Worm (Caenorhabditis elegans) whole organism, late embryonic: Measurements from ENCODE around the gene egl-27.

Source experiments
- C38D4.7 ChIP-seq: fragments of 200-800 bp; sonication (Bioruptor generic); optimal IDR thresholded peaks from 2 replicates; lab custom pipeline; 2018; ENCODE audit warnings: mild to moderate bottlenecking, missing genetic modification characterization, moderate library complexity, missing compliant biosample characterization
- F13H6.1 ChIP-seq: sonication (generic microtip); optimal IDR thresholded peaks from 2 replicates; lab custom pipeline; 2016; ENCODE audit warnings: missing genetic modification characterization, missing compliant biosample characterization
- K09A11.1 ChIP-seq: sonication (generic microtip); optimal IDR thresholded peaks from 2 replicates; lab custom pipeline; 2017; ENCODE audit warnings: antibody characterized with exemption, mild to moderate bottlenecking, missing genetic modification characterization, missing compliant biosample characterization; ENCODE audit not compliant: insufficient read depth
- T23F11.4 ChIP-seq: fragments of 200-800 bp; sonication (Bioruptor generic); optimal IDR thresholded peaks from 2 replicates; lab custom pipeline; 2018; ENCODE audit warnings: mild to moderate bottlenecking, missing genetic modification characterization, missing compliant biosample characterization
- Y22D7AL.16 ChIP-seq: sonication (generic microtip); optimal IDR thresholded peaks from 2 replicates; lab custom pipeline; 2016; ENCODE audit warnings: missing genetic modification characterization, missing compliant biosample characterization
- ahr-1 ChIP-seq: sonication (generic microtip); optimal IDR thresholded peaks from 2 replicates; lab custom pipeline; 2016; ENCODE audit warnings: missing genetic modification characterization, missing compliant biosample characterization
- ama-1 ChIP-seq: fragments of 150-350 bp; optimal IDR thresholded peaks from 2 replicates; lab custom pipeline; 2014
- ceh-14 ChIP-seq: sonication (generic microtip); optimal IDR thresholded peaks from 2 replicates; lab custom pipeline; 2016; ENCODE audit warnings: missing genotype, missing genetic modification characterization, missing compliant biosample characterization
- ceh-19 ChIP-seq: fragments of 200-800 bp; sonication (Bioruptor generic); optimal IDR thresholded peaks from 2 replicates; lab custom pipeline; 2018; ENCODE audit warnings: mild to moderate bottlenecking, missing genetic modification characterization, missing compliant biosample characterization
- ceh-2 ChIP-seq: sonication (generic microtip); optimal IDR thresholded peaks from 2 replicates; lab custom pipeline; 2016; ENCODE audit warnings: missing genotype, missing genetic modification characterization, missing compliant biosample characterization
- ceh-22 ChIP-seq: sonication (generic microtip); optimal IDR thresholded peaks from 2 replicates; lab custom pipeline; 2017; ENCODE audit warnings: missing biosample characterization, missing genetic modification characterization
- ceh-31 ChIP-seq: sonication (generic microtip); optimal IDR thresholded peaks from 2 replicates; lab custom pipeline; 2016; ENCODE audit warnings: missing genetic modification characterization, missing compliant biosample characterization
- ceh-6 ChIP-seq: fragments of 200-800 bp; sonication (Bioruptor generic); optimal IDR thresholded peaks from 2 replicates; lab custom pipeline; 2018; ENCODE audit warnings: mild to moderate bottlenecking, missing genetic modification characterization, missing compliant biosample characterization
- ceh-9 ChIP-seq: sonication (generic microtip); optimal IDR thresholded peaks from 2 replicates; lab custom pipeline; 2016; ENCODE audit warnings: mild to moderate bottlenecking, missing genetic modification characterization, inconsistent platforms, missing compliant biosample characterization
- che-1 ChIP-seq: sonication (generic microtip); optimal IDR thresholded peaks from 2 replicates; lab custom pipeline; 2016; ENCODE audit warnings: mild to moderate bottlenecking, missing genetic modification characterization, missing compliant biosample characterization
- elt-4 ChIP-seq: sonication (generic microtip); optimal IDR thresholded peaks from 2 replicates; lab custom pipeline; 2016; ENCODE audit warnings: missing genetic modification characterization, missing compliant biosample characterization
- fkh-10 ChIP-seq: fragments of 150-350 bp; optimal IDR thresholded peaks from 2 replicates; lab custom pipeline; 2014; ENCODE audit warnings: missing biosample characterization, missing genetic modification reagents, missing genetic modification characterization
- fkh-6 ChIP-seq: sonication (generic microtip); optimal IDR thresholded peaks from 2 replicates; lab custom pipeline; 2016; ENCODE audit warnings: missing genetic modification characterization, missing compliant biosample characterization
- gmeb-2 ChIP-seq: sonication (generic microtip); optimal IDR thresholded peaks from 2 replicates; lab custom pipeline; 2016; ENCODE audit warnings: missing genetic modification characterization, inconsistent platforms, missing compliant biosample characterization
- hlh-13 ChIP-seq: fragments of 200-800 bp; sonication (Bioruptor generic); optimal IDR thresholded peaks from 2 replicates; lab custom pipeline; 2018; ENCODE audit warnings: mild to moderate bottlenecking, missing genetic modification characterization, missing compliant biosample characterization
- hlh-30 ChIP-seq: sonication (generic microtip); optimal IDR thresholded peaks from 2 replicates; lab custom pipeline; 2017; ENCODE audit warnings: antibody characterized with exemption, missing genetic modification characterization, missing compliant biosample characterization; ENCODE audit not compliant: insufficient read depth
- hlh-8 ChIP-seq: sonication (generic microtip); optimal IDR thresholded peaks from 2 replicates; lab custom pipeline; 2016; ENCODE audit warnings: missing genotype, missing genetic modification characterization, missing compliant biosample characterization
- lim-6 ChIP-seq: sonication (generic microtip); optimal IDR thresholded peaks from 2 replicates; lab custom pipeline; 2016; ENCODE audit warnings: missing genetic modification characterization, missing compliant biosample characterization
- lin-11 ChIP-seq: fragments of 200-800 bp; sonication (Bioruptor generic); optimal IDR thresholded peaks from 2 replicates; lab custom pipeline; 2018; ENCODE audit warnings: mild to moderate bottlenecking, missing genetic modification characterization, missing compliant biosample characterization
- madf-2 ChIP-seq: sonication (generic microtip); optimal IDR thresholded peaks from 2 replicates; lab custom pipeline; 2017; ENCODE audit warnings: missing genetic modification characterization, missing compliant biosample characterization
- mec-3 ChIP-seq: sonication (generic microtip); optimal IDR thresholded peaks from 2 replicates; lab custom pipeline; 2016; ENCODE audit warnings: borderline replicate concordance, missing genetic modification characterization, missing compliant biosample characterization
- nfya-1 ChIP-seq: sonication (generic microtip); optimal IDR thresholded peaks from 2 replicates; lab custom pipeline; 2017; ENCODE audit warnings: missing genetic modification characterization, mild to moderate bottlenecking, missing compliant biosample characterization, antibody characterized with exemption, moderate library complexity
- nhr-11 ChIP-seq: fragments of 150-350 bp; optimal IDR thresholded peaks from 2 replicates; lab custom pipeline; 2014; ENCODE audit warnings: missing biosample characterization, missing genetic modification characterization
- nhr-232 ChIP-seq: sonication (generic microtip); optimal IDR thresholded peaks from 2 replicates; lab custom pipeline; 2016; ENCODE audit warnings: missing genetic modification characterization, missing compliant biosample characterization
- npax-4 ChIP-seq: sonication (generic microtip); optimal IDR thresholded peaks from 2 replicates; lab custom pipeline; 2016; ENCODE audit warnings: missing genetic modification characterization, missing compliant biosample characterization
- odd-2 ChIP-seq: sonication (generic microtip); optimal IDR thresholded peaks from 2 replicates; lab custom pipeline; 2017; ENCODE audit warnings: antibody characterized with exemption, mild to moderate bottlenecking, missing genetic modification characterization, missing compliant biosample characterization
- pag-3 ChIP-seq: sonication (generic microtip); optimal IDR thresholded peaks from 2 replicates; lab custom pipeline; 2016; ENCODE audit warnings: missing compliant biosample characterization, missing genetic modification characterization, borderline replicate concordance
- pha-2 ChIP-seq: sonication (generic microtip); optimal IDR thresholded peaks from 2 replicates; lab custom pipeline; 2017; ENCODE audit warnings: mild to moderate bottlenecking, missing genetic modification characterization, missing compliant biosample characterization
- pha-4 ChIP-seq: fragments of 150-350 bp; optimal IDR thresholded peaks from 2 replicates; lab custom pipeline; 2018; ENCODE audit warnings: missing biosample characterization, missing genetic modification reagents, missing genetic modification characterization
- pqm-1 ChIP-seq: sonication (generic microtip); optimal IDR thresholded peaks from 2 replicates; lab custom pipeline; 2016; ENCODE audit warnings: missing genetic modification characterization, missing compliant biosample characterization
- pros-1 ChIP-seq: fragments of 150-350 bp; optimal IDR thresholded peaks from 2 replicates; lab custom pipeline; 2014; ENCODE audit warnings: missing biosample characterization, missing genetic modification reagents, missing genetic modification characterization
- sdc-2 ChIP-seq: sonication (generic microtip); optimal IDR thresholded peaks from 2 replicates; lab custom pipeline; 2016; ENCODE audit warnings: missing genotype, missing genetic modification characterization, missing compliant biosample characterization
- sox-2 ChIP-seq: fragments of 200-800 bp; sonication (Bioruptor generic); IDR thresholded peaks from 2 replicates; pipeline ENCODE4 v1.3.6; 2022; ENCODE audit warnings: missing genetic modification reagents, missing genetic modification characterization, missing compliant biosample characterization
- sox-4 ChIP-seq: sonication (generic microtip); optimal IDR thresholded peaks from 2 replicates; lab custom pipeline; 2017; ENCODE audit warnings: mild to moderate bottlenecking, missing genetic modification characterization, inconsistent platforms, missing compliant biosample characterization
- syd-9 ChIP-seq: sonication (generic microtip); optimal IDR thresholded peaks from 2 replicates; lab custom pipeline; 2016; ENCODE audit warnings: mild to moderate bottlenecking, missing genetic modification characterization, moderate library complexity, missing compliant biosample characterization
- tbx-2 ChIP-seq: sonication (generic microtip); optimal IDR thresholded peaks from 2 replicates; lab custom pipeline; 2016; ENCODE audit warnings: missing genetic modification characterization, missing compliant biosample characterization
- ttx-3 ChIP-seq: sonication (generic microtip); optimal IDR thresholded peaks from 2 replicates; lab custom pipeline; 2016; ENCODE audit warnings: missing genetic modification reagents, missing genetic modification characterization, missing compliant biosample characterization
- unc-3 ChIP-seq, 2 experiments: fragments of 200-800 bp in 1 of 2; sonication (Bioruptor generic) in 1 of 2; sonication (generic microtip) in 1 of 2; conservative IDR thresholded peaks in 1 of 2; optimal IDR thresholded peaks in 1 of 2; 2 replicates each; pipeline versions ENCODE4 v1.3.6 to Lab custom; 2016 to 2022; ENCODE audit warnings: missing compliant biosample characterization in 2 of 2, missing genetic modification characterization in 2 of 2, missing genetic modification reagents in 1 of 2
- unc-42 ChIP-seq: sonication (generic microtip); optimal IDR thresholded peaks from 2 replicates; lab custom pipeline; 2016; ENCODE audit warnings: missing genotype, missing genetic modification characterization, missing compliant biosample characterization
- unc-55 ChIP-seq: sonication (generic microtip); optimal IDR thresholded peaks from 2 replicates; lab custom pipeline; 2017; ENCODE audit warnings: missing biosample characterization, missing genetic modification reagents, missing genetic modification characterization
- ztf-16 ChIP-seq: sonication (generic microtip); optimal IDR thresholded peaks from 2 replicates; lab custom pipeline; 2017; ENCODE audit warnings: missing genetic modification characterization, missing compliant biosample characterization

Gene egl-27

DNA sequence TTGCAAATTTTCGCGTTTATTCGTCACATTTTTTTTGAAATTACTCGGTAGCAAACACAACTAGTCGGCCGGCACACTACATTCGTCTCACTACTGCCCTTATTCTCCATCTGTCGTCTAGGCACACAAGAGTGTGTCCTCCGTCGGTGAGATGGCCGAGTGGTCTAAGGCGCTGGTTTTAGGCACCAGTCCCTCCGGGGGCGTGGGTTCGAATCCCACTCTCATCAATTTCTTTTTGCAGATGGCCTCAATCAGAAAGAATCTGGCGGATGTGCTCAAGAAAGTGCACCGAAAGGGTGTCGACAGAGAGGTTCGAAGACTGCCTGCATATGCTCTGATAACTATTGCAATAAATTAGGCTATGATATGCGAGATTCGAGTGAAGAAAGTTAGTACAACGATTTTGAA, 18.3 kb downstream of the egl-27 start (continued):
- TF ChIP-seq gmeb-2 (peak; percentile 71), hlh-13 (GFP tag; lab: Kevin White, UChicago) (peak; percentile 68), ceh-9 (tag; lab: Kevin White, UChicago) (peak; percentile 73), ceh-6 (GFP tag; lab: Kevin White, UChicago) (peak; percentile 91), ama-1 (lab: Kevin White, UChicago) (peak; percentile 41), sdc-2 (tag; lab: Kevin White, UChicago) (peak; percentile 72), Y22D7AL.16 (peak; percentile 68), pha-4 (tag; lab: Kevin White, UChicago) (no peak), ztf-16 (tag; lab: Kevin White, UChicago) (peak; percentile 82), ceh-2 (peak; percentile 42), elt-4 (tag; lab: Kevin White, UChicago) (no peak), nhr-11 (tag; lab: Kevin White, UChicago) (no peak), ttx-3 (tag; lab: Kevin White, UChicago) (peak; percentile 85), unc-55 (GFP tag; lab: Kevin White, UChicago) (peak; percentile 14), hlh-30 (tag; lab: Kevin White, UChicago) (peak; percentile 29), npax-4 (peak; percentile 40), sox-2 (peak; percentile 78), ahr-1 (tag; lab: Kevin White, UChicago) (peak; percentile 66), pag-3 (tag; lab: Kevin White, UChicago) (no peak), syd-9 (peak; percentile 67), che-1 (tag; lab: Kevin White, UChicago) (peak; percentile 75), fkh-10 (GFP tag; lab: Kevin White, UChicago) (peak; percentile 66)

DNA sequence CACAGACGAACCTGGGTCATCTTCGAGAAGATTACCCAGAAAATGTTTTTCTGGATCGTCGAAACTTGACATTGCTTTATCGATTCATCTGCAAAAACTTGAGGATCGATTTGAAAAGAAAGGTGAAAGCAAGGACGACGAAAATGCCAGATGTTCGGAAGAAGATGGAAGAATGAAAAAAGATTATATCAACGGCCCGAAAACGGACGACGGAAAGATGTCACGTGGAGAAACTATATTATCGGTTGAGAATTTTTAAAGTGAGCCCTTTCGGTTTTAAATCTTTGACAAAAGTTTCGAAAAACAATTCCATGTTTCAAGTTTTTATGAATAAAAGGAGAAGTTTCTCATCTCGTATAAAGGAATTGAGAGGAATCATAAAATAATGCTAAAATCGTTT, 23.4 kb downstream of the egl-27 start, which contains the start of gene dnj-5:
Gene dnj-5, minus strand, starts transcription at position 101 of the 400 bp plus-strand sequence.
- TF ChIP-seq hlh-8 (tag; lab: Kevin White, UChicago) (no peak), pha-2 (tag; lab: Kevin White, UChicago) (no peak), ceh-22 (no peak), F13H6.1 (no peak), lin-11 (tag; lab: Kevin White, UChicago) (no peak), sdc-2 (tag; lab: Kevin White, UChicago) (no peak), ceh-9 (tag; lab: Kevin White, UChicago) (no peak)

DNA sequence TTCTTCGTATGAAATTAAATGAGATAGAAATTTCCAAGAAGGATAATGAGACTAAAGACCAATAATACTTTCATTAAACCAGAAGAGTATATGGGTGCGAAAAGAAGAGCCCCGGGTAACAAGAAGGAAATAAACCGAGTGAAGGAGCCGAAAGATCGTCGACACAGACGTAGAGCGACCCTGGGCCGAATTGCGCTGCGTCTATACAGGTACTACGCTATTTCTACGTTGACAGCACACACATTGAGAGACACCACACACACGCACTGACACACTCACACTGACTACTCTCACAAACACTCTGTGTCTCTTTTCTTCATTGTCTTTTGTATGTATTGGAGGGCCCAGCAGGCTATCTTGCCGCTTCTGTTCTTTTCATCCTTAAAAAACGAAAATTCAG, 24.0 kb downstream of the egl-27 start:
- TF ChIP-seq ceh-14, result peak; percentile 22
- peak; percentile 8 for TF ChIP-seq K09A11.1
- no peak; the same call in 1 of the 2 replicates for TF ChIP-seq sox-2
- no peak for TF ChIP-seq pag-3 (tag; lab: Kevin White, UChicago)
- no peak for TF ChIP-seq odd-2
- TF ChIP-seq ceh-31 (tag; lab: Kevin White, UChicago), result peak; percentile 82
- TF ChIP-seq pha-2 (tag; lab: Kevin White, UChicago), result peak; percentile 41
- no peak for TF ChIP-seq pqm-1 (tag; lab: Kevin White, UChicago)
- TF ChIP-seq ama-1 (lab: Kevin White, UChicago), result no peak
- no peak for TF ChIP-seq madf-2 (tag; lab: Kevin White, UChicago)
- TF ChIP-seq hlh-30 (tag; lab: Kevin White, UChicago), result no peak
- TF ChIP-seq ztf-16 (tag; lab: Kevin White, UChicago), result no peak
- TF ChIP-seq T23F11.4 (GFP tag; lab: Kevin White, UChicago), result no peak
- no peak for TF ChIP-seq C38D4.7 (GFP tag; lab: Kevin White, UChicago)
- no peak for TF ChIP-seq fkh-10 (GFP tag; lab: Kevin White, UChicago)
- TF ChIP-seq nhr-11 (tag; lab: Kevin White, UChicago), result no peak
- no peak for TF ChIP-seq sox-4 (tag; lab: Kevin White, UChicago)
- TF ChIP-seq unc-42, result peak; percentile 50
- TF ChIP-seq ceh-22, result no peak
- TF ChIP-seq npax-4, result no peak
- TF ChIP-seq ceh-19 (GFP tag; lab: Kevin White, UChicago), result peak; percentile 31
- TF ChIP-seq sdc-2 (tag; lab: Kevin White, UChicago), result no peak
- TF ChIP-seq elt-4 (tag; lab: Kevin White, UChicago), result no peak
- peak; percentile 5 for TF ChIP-seq lin-11 (tag; lab: Kevin White, UChicago)
- TF ChIP-seq fkh-6 (tag; lab: Kevin White, UChicago), result no peak
- peak; percentile 27 for TF ChIP-seq nhr-232 (tag; lab: Kevin White, UChicago)
- no peak for TF ChIP-seq mec-3 (tag; lab: Kevin White, UChicago)
- peak; percentile 56 for TF ChIP-seq nfya-1 (tag; lab: Kevin White, UChicago)
- TF ChIP-seq pros-1 (tag; lab: Kevin White, UChicago), result peak; percentile 25
- no peak for TF ChIP-seq unc-3 (GFP tag; conservative IDR thresholded peaks at IDR 0.05; lab: Robert Waterston, UW)
- TF ChIP-seq unc-3 (tag; optimal IDR thresholded peaks at IDR 0.05; lab: Kevin White, UChicago), result peak; percentile 27
- peak; percentile 82 for TF ChIP-seq tbx-2
- no peak for TF ChIP-seq ceh-6 (GFP tag; lab: Kevin White, UChicago)
- no peak for TF ChIP-seq lim-6 (tag; lab: Kevin White, UChicago)
